Fruit fly (Drosophila melanogaster): ENCODE data around the gene Hakai.

The Hakai gene

dm6 chr2L:19571574-19572495 is 10.4 kb downstream of the Hakai start:
- peak; percentile 49; the same call in 1 of the 2 replicates for TF ChIP-seq CG32121 (GFP tag; IDR thresholded peaks at IDR 0.05)
- peak; percentile 68 for TF ChIP-seq Ets98B (GFP tag; IDR thresholded peaks at IDR 0.05)
- TF ChIP-seq D1 (tag; optimal IDR thresholded peaks at IDR 0.05), result no peak
- no peak for TF ChIP-seq rn (GFP tag; IDR thresholded peaks at IDR 0.05)
- TF ChIP-seq CG14655 (GFP tag; optimal IDR thresholded peaks at IDR 0.05), result peak; percentile 27
- TF ChIP-seq CG12605 (GFP tag; IDR thresholded peaks at IDR 0.05), result peak; percentile 55; the same call in 1 of the 2 replicates
- peak; percentile 98 for TF ChIP-seq EcR (GFP tag; optimal IDR thresholded peaks at IDR 0.05)
- peak; percentile 14 for TF ChIP-seq Pif1B (GFP tag; optimal IDR thresholded peaks at IDR 0.05)

DNA sequence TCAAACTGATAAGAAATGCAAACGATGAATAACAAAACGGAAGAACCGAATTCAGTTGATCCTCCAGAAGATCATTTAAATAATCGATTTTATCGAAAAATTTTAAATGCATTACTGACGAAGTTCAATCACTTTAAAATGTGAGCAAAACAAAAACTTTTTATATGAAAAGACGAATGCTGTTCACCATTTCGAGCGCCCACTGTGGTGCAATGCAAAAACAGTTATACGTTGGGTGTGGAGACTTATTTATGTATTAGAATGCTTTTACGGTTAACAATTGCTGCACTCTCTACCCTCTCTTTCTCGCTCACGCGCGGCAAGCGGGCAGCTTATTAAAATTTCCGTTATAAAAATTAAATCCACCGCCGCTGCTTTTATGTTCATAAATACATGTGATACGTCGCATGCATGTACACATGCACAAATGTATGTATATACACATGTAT is 11.4 kb downstream of the Hakai start:
- TF ChIP-seq CG4496 (GFP tag; IDR thresholded peaks at IDR 0.05), result peak; percentile 81
- 0 out of 3 replicates have a peak, but pooled peaks have one; percentile 43 for TF ChIP-seq fd96Ca (GFP tag; IDR thresholded peaks at IDR 0.05)
- no peak for TF ChIP-seq CG10348 (GFP tag; IDR thresholded peaks at IDR 0.05)
- TF ChIP-seq CG8159 (tag; optimal IDR thresholded peaks at IDR 0.05), result peak; percentile 25
- TF ChIP-seq CG17806 (tag; optimal IDR thresholded peaks at IDR 0.05), result no peak
- TF ChIP-seq CG15710 (tag; optimal IDR thresholded peaks at IDR 0.05), result no peak
- peak; percentile 1 for TF ChIP-seq Snoo (tag; optimal IDR thresholded peaks at IDR 0.05)
- TF ChIP-seq rn (GFP tag; IDR thresholded peaks at IDR 0.05), result no peak
- no peak for TF ChIP-seq CG34367 (tag; optimal IDR thresholded peaks at IDR 0.05)
- peak; percentile 49 for TF ChIP-seq CG32121 (GFP tag; IDR thresholded peaks at IDR 0.05)
- peak; percentile 61 for TF ChIP-seq CG14655 (GFP tag; optimal IDR thresholded peaks at IDR 0.05)
- TF ChIP-seq gl (tag; optimal IDR thresholded peaks at IDR 0.05), result no peak
- TF ChIP-seq CG13204 (GFP tag; optimal IDR thresholded peaks at IDR 0.05), result no peak
- peak; percentile 37 for TF ChIP-seq CG8301 (tag; optimal IDR thresholded peaks at IDR 0.05)
- no peak for TF ChIP-seq D1 (tag; optimal IDR thresholded peaks at IDR 0.05)
- no peak for TF ChIP-seq EcR (GFP tag; optimal IDR thresholded peaks at IDR 0.05)
- TF ChIP-seq CG12605 (GFP tag; IDR thresholded peaks at IDR 0.05), result no peak
- no peak for TF ChIP-seq Pif1B (GFP tag; optimal IDR thresholded peaks at IDR 0.05)
- peak; percentile 25 for TF ChIP-seq Ets98B (GFP tag; IDR thresholded peaks at IDR 0.05)
- TF ChIP-seq Pif1A (GFP tag; optimal IDR thresholded peaks at IDR 0.05), result peak; percentile 42
- TF ChIP-seq CG9948 (tag; optimal IDR thresholded peaks at IDR 0.05), result no peak

DNA sequence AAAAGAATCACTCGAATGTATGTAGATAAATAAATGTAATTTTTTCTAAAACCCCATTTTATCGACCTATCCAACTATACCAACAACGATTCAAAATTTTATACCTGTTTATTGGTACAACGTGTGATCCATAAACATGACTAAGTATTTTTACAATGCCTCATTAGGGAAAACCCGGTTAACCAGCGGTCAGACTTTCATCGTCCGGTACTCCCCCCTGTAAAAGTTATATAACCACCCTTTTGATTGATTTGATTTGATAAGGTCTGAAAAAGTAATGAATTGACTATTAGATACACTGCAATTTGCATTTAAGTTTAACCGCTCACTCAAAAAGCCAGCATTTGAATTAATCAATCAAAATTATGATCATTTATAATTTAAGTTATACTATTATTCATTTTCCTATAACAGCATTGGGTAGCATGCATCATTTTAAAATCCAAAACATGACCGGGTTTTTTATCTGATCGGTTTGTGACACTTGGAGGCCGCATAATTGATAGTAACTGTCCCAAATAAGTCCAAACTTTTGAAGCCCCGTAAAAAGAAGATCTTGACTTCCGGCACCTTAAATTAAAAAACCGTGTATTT is 14.9 kb downstream of the Hakai start:
- TF ChIP-seq D1 (tag; optimal IDR thresholded peaks at IDR 0.05) (no peak), gl (tag; optimal IDR thresholded peaks at IDR 0.05) (no peak), CG15710 (tag; optimal IDR thresholded peaks at IDR 0.05) (no peak), CG34367 (tag; optimal IDR thresholded peaks at IDR 0.05) (no peak), fd96Ca (GFP tag; IDR thresholded peaks at IDR 0.05) (no peak), Ets98B (GFP tag; IDR thresholded peaks at IDR 0.05) (no peak), Snoo (tag; optimal IDR thresholded peaks at IDR 0.05) (no peak), CG10348 (GFP tag; IDR thresholded peaks at IDR 0.05) (no peak), CG9948 (tag; optimal IDR thresholded peaks at IDR 0.05) (no peak), CG14655 (GFP tag; optimal IDR thresholded peaks at IDR 0.05) (no peak)

DNA sequence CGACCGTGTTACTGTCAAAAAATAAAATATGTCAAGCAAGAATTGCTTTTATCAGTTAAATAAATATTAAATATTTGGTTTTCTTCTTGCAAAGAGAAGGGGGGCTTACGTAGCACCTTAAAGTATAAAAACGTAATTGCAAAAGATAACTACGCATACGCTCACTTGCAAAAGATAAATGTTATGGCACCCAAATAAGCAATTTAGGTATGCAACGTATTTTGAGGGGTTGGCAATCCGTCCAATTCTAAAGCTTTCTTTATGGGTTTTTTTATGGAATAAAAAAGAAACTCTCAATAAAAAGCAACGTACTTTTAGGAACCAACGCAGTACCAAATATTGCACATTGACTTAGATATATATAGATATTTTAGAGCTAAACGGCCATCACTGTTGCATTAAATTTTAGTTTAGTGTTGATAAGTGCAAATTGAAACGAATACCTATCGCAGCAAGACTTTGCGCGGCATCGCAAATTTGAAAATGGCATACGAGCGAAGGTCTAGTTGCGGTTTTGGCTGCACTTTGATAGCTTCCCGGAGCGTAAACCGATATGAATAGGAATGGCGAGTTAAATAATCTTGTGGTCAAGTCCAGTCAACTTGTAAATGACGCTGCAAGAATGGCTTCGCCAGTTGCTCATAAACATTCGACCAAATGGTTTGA is 16.9 kb downstream of the Hakai start, which contains the start of gene CG13077:
TSS of gene CG13077 (plus strand) at position 631 of the 666 bp plus-strand sequence.
- TF ChIP-seq fd96Ca (GFP tag; IDR thresholded peaks at IDR 0.05), result no peak
- no peak for TF ChIP-seq CG34367 (tag; optimal IDR thresholded peaks at IDR 0.05)
- TF ChIP-seq CG4496 (GFP tag; IDR thresholded peaks at IDR 0.05), result no peak
- TF ChIP-seq CG8159 (tag; optimal IDR thresholded peaks at IDR 0.05), result no peak
- peak; percentile 63 for TF ChIP-seq gl (tag; optimal IDR thresholded peaks at IDR 0.05)

DNA sequence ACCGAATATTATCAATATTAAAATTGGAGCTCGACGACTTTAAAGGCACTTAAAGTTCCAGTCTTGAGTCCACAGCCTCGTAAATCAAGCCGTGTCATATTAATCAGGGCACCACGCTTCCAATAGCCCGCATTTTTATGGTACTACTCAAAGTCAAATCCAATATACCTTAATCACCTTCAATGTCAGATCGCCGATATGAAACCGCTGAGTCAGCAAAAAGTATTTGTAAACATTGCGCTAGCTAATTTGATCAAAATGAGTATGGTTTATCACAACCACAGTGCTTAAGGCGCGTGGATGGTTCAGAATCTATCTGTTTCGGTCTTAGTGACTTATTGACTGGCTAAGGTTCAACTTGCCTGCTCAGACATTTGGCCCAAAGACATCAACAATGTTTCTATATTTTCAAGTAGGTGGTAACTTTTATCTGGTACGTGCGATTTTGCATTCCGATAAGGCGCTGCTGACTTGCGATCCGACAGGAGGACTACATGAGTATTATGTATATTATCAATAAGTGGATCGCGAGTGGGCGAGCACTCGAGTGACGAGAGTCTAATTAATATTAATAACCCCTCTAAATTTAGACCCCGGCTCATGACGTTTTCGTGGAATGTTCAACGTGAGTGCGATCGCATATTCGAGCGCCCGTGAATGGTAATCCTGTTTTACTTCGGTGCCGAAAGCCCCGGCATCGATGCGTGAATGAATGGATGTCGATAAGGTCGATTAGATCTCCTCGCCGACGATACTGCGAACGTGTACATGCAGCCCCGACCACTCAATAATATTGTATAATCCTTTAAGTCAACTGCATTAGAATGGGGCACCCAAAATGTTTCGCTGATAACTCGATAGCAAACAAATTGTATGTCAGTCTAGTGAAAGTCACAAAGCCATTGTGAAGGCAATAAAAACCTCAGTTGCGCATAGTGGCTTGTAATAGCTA is 19.0 kb downstream of the Hakai start, which contains the start of gene CG13078:
TSS of gene CG13078 (plus strand) at position 902 of the 952 bp plus-strand sequence.
- no peak for TF ChIP-seq CG32121 (GFP tag; IDR thresholded peaks at IDR 0.05)
- no peak for TF ChIP-seq gl (tag; optimal IDR thresholded peaks at IDR 0.05)
- no peak for TF ChIP-seq CG17806 (tag; optimal IDR thresholded peaks at IDR 0.05)
- no peak for TF ChIP-seq D1 (tag; optimal IDR thresholded peaks at IDR 0.05)
- TF ChIP-seq CG34367 (tag; optimal IDR thresholded peaks at IDR 0.05), result no peak
- TF ChIP-seq Pif1B (GFP tag; optimal IDR thresholded peaks at IDR 0.05), result no peak
- no peak for TF ChIP-seq Ets98B (GFP tag; IDR thresholded peaks at IDR 0.05)
- no peak for TF ChIP-seq CG14655 (GFP tag; optimal IDR thresholded peaks at IDR 0.05)
- no peak for TF ChIP-seq CG4496 (GFP tag; IDR thresholded peaks at IDR 0.05)
- no peak for TF ChIP-seq CG13204 (GFP tag; optimal IDR thresholded peaks at IDR 0.05)
- TF ChIP-seq CG9948 (tag; optimal IDR thresholded peaks at IDR 0.05), result no peak
- no peak for TF ChIP-seq Pif1A (GFP tag; optimal IDR thresholded peaks at IDR 0.05)
- TF ChIP-seq CG15710 (tag; optimal IDR thresholded peaks at IDR 0.05), result no peak

All from whole organism, pupa.